Worm (Caenorhabditis elegans): Measurements from ENCODE around the gene ZK121.2.

- TF ChIP-seq nhr-77 (tag; optimal IDR thresholded peaks at IDR 0.05) = no peak
- peak; percentile 15; the same call in 1 of the 2 replicates for TF ChIP-seq dmd-6 (GFP tag; IDR thresholded peaks at IDR 0.05)
- no peak for TF ChIP-seq nhr-48 (tag; optimal IDR thresholded peaks at IDR 0.05)
- no peak for TF ChIP-seq nhr-76 (tag; optimal IDR thresholded peaks at IDR 0.05)
- peak; percentile 41 for TF ChIP-seq pqm-1 (tag; optimal IDR thresholded peaks at IDR 0.05)
- TF ChIP-seq madf-9 (GFP tag; conservative IDR thresholded peaks at IDR 0.05) = no peak
- no peak for TF ChIP-seq nhr-10 (tag; optimal IDR thresholded peaks at IDR 0.05)
- TF ChIP-seq daf-19 (GFP tag; conservative IDR thresholded peaks at IDR 0.05) = no peak
- TF ChIP-seq ceh-82 (tag; optimal IDR thresholded peaks at IDR 0.05) = no peak
Observed at ce11 chrIII:5334517-5335049, 6.9 kb upstream of the ZK121.2 start.
